Worm (Caenorhabditis elegans) whole organism, L4 larva: Measurements from ENCODE around the gene lin-13.

Source experiments
- nhr-28 ChIP-seq: fragments of 150-350 bp; optimal IDR thresholded peaks from 2 replicates; lab custom pipeline; 2014; ENCODE audit warnings: missing biosample characterization, missing genetic modification characterization
- skn-1 ChIP-seq: fragments of 150-350 bp; optimal IDR thresholded peaks from 2 replicates; lab custom pipeline; 2014; ENCODE audit warnings: missing biosample characterization, missing genetic modification characterization
- unc-62 ChIP-seq, 3 experiments: fragments of 150-350 bp in 1 of 3; sonication (generic microtip); optimal IDR thresholded peaks in 2 of 3; peaks in 1 of 3; 1 replicate in 1 of 3; 2 replicates in 2 of 3; lab custom pipeline; 2014 to 2017; ENCODE audit warnings: missing biosample characterization in 3 of 3, missing genetic modification characterization in 3 of 3, missing genetic modification reagents in 3 of 3, missing genotype in 1 of 3

DNA sequence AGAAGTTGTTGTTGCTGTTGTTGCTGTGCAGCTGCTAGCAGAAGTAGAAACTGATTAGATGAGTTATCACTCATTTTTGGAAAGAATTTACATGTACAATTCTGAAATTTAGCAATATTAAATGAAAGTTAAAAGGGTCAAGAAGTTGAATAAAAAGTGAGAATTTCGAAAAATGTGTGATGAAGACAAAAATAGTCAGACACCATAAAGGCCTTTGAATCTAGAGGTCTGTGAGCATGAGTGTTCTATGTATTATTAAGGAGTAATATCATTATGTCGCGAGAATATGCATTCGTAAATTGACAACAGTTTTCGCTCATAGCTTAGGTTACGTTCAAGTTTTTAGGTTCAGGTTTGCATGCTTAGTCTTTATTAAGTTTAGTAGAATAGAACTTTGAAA lies 53.4 kb downstream of the lin-13 start, which contains the start of gene baz-2:
- no peak for TF ChIP-seq unc-62 (GFP tag; optimal IDR thresholded peaks at IDR 0.05 in 1 of 2; lab: Kevin White, UChicago)
- TF ChIP-seq unc-62 (tag; optimal IDR thresholded peaks at IDR 0.05; lab: Kevin White, UChicago), result no peak
- TF ChIP-seq skn-1, result no peak
- TF ChIP-seq nhr-28 (tag; lab: Kevin White, UChicago), result no peak
